Fruit fly (Drosophila melanogaster) whole organism, prepupa: Measurements from ENCODE around the gene nwk.

Source experiments
- CG10669 ChIP-seq: fragments of 200-800 bp; sonication (Bioruptor generic); optimal IDR thresholded peaks from 3 replicates; lab custom pipeline; 2018; ENCODE audit warnings: missing biosample characterization, mild to moderate bottlenecking, missing genetic modification characterization, moderate library complexity
- CG32006 ChIP-seq: fragments of 200-800 bp; sonication (Bioruptor generic); optimal IDR thresholded peaks from 3 replicates; lab custom pipeline; 2017; ENCODE audit warnings: missing biosample characterization, mild to moderate bottlenecking, missing genetic modification characterization
- CG9139 ChIP-seq: fragments of 200-800 bp; sonication (Bioruptor generic); optimal IDR thresholded peaks from 3 replicates; lab custom pipeline; 2017; ENCODE audit warnings: missing biosample characterization, mild to moderate bottlenecking, missing genetic modification characterization
- Eip78C ChIP-seq: fragments of 200-800 bp; sonication (Bioruptor generic); peaks from one replicate; lab custom pipeline; 2016; ENCODE audit warnings: missing biosample characterization, missing genetic modification characterization
- Ets96B ChIP-seq: fragments of 200-800 bp; optimal IDR thresholded peaks from 2 replicates; lab custom pipeline; 2019; ENCODE audit warnings: missing biosample characterization, mild to moderate bottlenecking, missing genetic modification characterization, moderate library complexity
- Lpt ChIP-seq: fragments of 200-800 bp; sonication (Bioruptor generic); optimal IDR thresholded peaks from 3 replicates; lab custom pipeline; 2016; ENCODE audit warnings: missing biosample characterization, missing genetic modification characterization
- dac ChIP-seq: fragments of 200-800 bp; sonication (Bioruptor generic); optimal IDR thresholded peaks from 2 replicates; lab custom pipeline; 2017; ENCODE audit warnings: missing biosample characterization, mild to moderate bottlenecking, missing genetic modification characterization
- svp ChIP-seq: fragments of 200-800 bp; sonication (Bioruptor generic); peaks from one replicate; lab custom pipeline; 2016; ENCODE audit warnings: missing biosample characterization, missing genetic modification characterization

The nwk gene

DNA sequence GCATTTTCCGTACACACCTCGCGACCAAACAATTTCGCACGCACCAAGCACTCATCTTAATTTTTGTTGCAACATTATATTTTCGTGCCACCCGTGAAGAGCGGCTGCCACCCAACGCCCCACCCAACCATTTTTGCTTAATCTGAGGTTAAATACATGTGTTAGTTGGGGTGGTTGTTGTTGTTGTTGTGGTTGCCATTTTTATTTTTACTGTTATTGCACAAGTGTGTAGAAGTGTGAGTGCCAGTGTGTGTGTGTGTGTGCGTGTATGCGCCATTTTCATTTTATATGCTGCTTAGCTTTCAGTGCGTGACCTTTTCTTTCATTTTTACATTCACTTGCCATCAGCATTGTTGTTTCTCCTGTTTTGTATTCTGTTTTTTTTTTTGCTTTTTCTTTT, 51.0 kb downstream of the nwk start:
- TF ChIP-seq dac (GFP tag; lab: Kevin White, UChicago) (no peak), CG9139 (GFP tag; lab: Kevin White, UChicago) (no peak)
- TF ChIP-seq, all 60 proteins: peak for 0

DNA sequence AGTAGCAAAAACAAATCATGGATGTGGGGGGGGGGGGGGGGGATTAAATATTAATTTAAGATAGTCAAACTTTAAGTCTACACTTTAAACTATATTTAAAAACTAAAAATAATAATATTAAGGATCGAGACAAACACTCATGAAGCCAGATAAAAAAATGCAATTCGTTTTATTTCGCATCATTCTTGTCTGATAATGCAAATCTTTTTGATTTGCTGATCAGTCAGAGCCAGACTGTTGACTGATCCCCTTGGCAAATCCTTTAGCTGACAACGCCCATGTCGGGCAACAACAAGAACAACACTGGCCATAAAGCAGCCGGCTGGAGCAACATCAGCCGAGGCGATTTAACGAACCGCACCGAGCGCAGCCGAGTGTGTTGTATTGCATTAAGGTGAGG, 55.3 kb downstream of the nwk start:
- peak; percentile 53 for TF ChIP-seq svp (GFP tag; lab: Kevin White, UChicago)
- peak; percentile 2 for TF ChIP-seq Ets96B
- no peak for TF ChIP-seq Lpt
- peak; percentile 19 for TF ChIP-seq CG32006 (GFP tag; lab: Kevin White, UChicago)
- TF ChIP-seq CG10669 (GFP tag; lab: Kevin White, UChicago) = peak; percentile 19
- TF ChIP-seq Eip78C = peak; percentile 50
